Worm (Caenorhabditis elegans): Measurements from ENCODE around the gene lgc-13.

- TF ChIP-seq ztf-22 (GFP tag; optimal IDR thresholded peaks at IDR 0.05) (no peak), ceh-79 (tag; optimal IDR thresholded peaks at IDR 0.05) (no peak), nhr-90 (tag; optimal IDR thresholded peaks at IDR 0.05) (no peak), F39B2.1 (GFP tag; IDR thresholded peaks at IDR 0.05) (no peak), D2030.7 (GFP tag; IDR thresholded peaks at IDR 0.05) (no peak), ets-4 (GFP tag; optimal IDR thresholded peaks at IDR 0.05) (no peak), akir-1 (GFP tag; optimal IDR thresholded peaks at IDR 0.05) (no peak)
Measured at ce11 chrX:12081250-12081649, 27.7 kb upstream of the lgc-13 start.

Measured in whole organism, young adult.